Worm (Caenorhabditis elegans): ENCODE data around the gene coq-2.

Gene coq-2

ce11 chrIII:6951435-6951834 is 15.7 kb downstream of the coq-2 start (continued):
- TF ChIP-seq efl-1 (optimal IDR thresholded peaks at IDR 0.05) (peak in 1 of 2 experiments; percentile 25), efl-1 (GFP tag; optimal IDR thresholded peaks at IDR 0.05 in 1 of 2) (peak; percentile 11 to 48), egl-27 (tag; optimal IDR thresholded peaks at IDR 0.05) (no peak), lir-3 (tag; optimal IDR thresholded peaks at IDR 0.05; ENCODE audit: poor library complexity) (no peak), F16B12.6 (tag; optimal IDR thresholded peaks at IDR 0.05) (no peak), egl-13 (tag; optimal IDR thresholded peaks at IDR 0.05) (no peak), nhr-84 (tag; optimal IDR thresholded peaks at IDR 0.05) (no peak), C04F5.9 (tag; optimal IDR thresholded peaks at IDR 0.05) (no peak), vab-15 (tag; optimal IDR thresholded peaks at IDR 0.05) (no peak), Y116A8C.19 (tag; optimal IDR thresholded peaks at IDR 0.05; ENCODE audit: borderline replicate concordance) (no peak), swsn-7 (tag; optimal IDR thresholded peaks at IDR 0.05) (no peak), ceh-90 (tag; optimal IDR thresholded peaks at IDR 0.05) (no peak)

DNA sequence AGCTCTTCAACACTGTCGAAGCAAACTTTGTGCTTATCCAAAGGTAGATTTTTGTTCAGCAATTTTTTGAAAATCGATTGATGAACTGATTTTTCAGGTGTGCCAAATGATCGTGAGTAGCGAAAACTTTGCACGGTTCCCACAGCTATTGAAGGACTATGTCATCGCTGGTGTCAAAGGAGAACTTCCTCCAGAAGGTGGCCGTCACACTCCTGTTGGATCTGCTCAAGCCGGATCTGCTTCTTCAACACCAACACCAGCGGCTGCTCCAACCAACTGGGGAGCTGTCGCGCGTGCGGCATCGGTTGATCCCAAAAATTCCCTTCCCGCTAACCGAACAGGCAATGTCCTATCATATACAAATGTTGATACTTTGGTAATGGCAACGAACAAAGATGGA is 17.6 kb downstream of the coq-2 start:
- TF ChIP-seq efl-1 (optimal IDR thresholded peaks at IDR 0.05), result no peak
- TF ChIP-seq efl-1 (GFP tag; optimal IDR thresholded peaks at IDR 0.05 in 1 of 2), result peak in 1 of 2 experiments; percentile 51
- TF ChIP-seq rnt-1 (tag; optimal IDR thresholded peaks at IDR 0.05), result no peak

DNA sequence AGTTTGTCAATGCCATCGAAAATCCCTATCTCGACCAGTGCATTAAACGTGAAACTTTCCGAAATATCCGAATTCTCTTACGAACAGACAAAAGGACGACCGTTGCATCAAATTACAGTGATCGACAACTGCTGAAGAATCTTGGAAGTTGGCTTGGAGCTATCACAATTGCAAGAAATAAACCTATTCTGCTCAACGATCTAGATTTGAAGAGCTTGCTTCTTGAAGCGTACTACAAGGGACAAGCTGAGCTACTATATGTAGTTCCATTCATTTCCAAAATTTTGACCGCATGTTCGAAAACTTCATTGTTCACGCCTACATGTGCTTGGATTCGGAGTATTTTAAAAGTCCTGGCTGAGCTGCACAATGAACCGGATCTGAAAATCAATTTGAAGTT is 18.2 kb downstream of the coq-2 start:
- no peak for TF ChIP-seq tlp-1 (tag; optimal IDR thresholded peaks at IDR 0.05)
- TF ChIP-seq efl-1 (optimal IDR thresholded peaks at IDR 0.05), result no peak
- peak in 1 of 2 experiments; percentile 72 for TF ChIP-seq efl-1 (GFP tag; optimal IDR thresholded peaks at IDR 0.05 in 1 of 2)

- no peak for TF ChIP-seq efl-1 (optimal IDR thresholded peaks at IDR 0.05)
- peak in 1 of 2 experiments; percentile 41 for TF ChIP-seq efl-1 (GFP tag; optimal IDR thresholded peaks at IDR 0.05 in 1 of 2)
- no peak for TF ChIP-seq snu-23 (GFP tag; optimal IDR thresholded peaks at IDR 0.05)
Observed at ce11 chrIII:6955766-6956165, 20.0 kb downstream of the coq-2 start.

DNA sequence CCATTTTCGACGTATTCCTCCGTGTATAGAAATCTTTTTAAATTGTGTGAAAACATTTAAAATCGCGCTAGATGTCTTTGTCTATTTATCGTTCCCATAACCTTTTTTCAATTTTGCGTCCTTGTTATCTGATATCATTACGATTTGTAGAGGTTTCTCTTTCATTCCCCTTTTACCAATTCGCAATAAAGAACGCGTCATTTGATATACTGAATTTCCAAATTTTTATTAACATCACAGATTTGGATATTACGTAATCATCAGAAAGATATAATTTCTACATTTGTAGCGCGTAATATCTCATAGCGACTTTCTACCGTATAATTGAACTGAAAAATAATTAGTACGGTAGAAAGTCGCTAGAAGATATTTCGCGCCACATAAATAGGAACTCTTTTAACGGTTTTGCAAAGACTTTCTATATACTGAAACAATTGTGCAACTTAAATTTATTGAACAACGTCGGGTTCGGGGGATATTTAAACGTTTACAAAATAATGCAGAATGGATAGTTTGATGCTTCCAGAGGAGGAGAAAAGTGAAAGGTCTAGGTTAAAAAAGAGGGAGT is 23.0 kb downstream of the coq-2 start:
- TF ChIP-seq nhr-71 (tag; optimal IDR thresholded peaks at IDR 0.05), result no peak
- no peak for TF ChIP-seq aha-1 (tag; optimal IDR thresholded peaks at IDR 0.05)
- no peak for TF ChIP-seq zip-4 (GFP tag; optimal IDR thresholded peaks at IDR 0.05)
- no peak for TF ChIP-seq fkh-8 (tag; optimal IDR thresholded peaks at IDR 0.05)
- no peak for TF ChIP-seq nhr-20 (tag; optimal IDR thresholded peaks at IDR 0.05)
- TF ChIP-seq aly-2 (tag; optimal IDR thresholded peaks at IDR 0.05), result peak; percentile 51

ce11 chrIII:6961167-6961566 is 25.4 kb downstream of the coq-2 start:
- TF ChIP-seq dsc-1 (tag; optimal IDR thresholded peaks at IDR 0.05) (no peak), skn-1 (tag; optimal IDR thresholded peaks at IDR 0.05) (peak; percentile 91), pqm-1 (tag; optimal IDR thresholded peaks at IDR 0.05) (no peak), tlp-1 (tag; optimal IDR thresholded peaks at IDR 0.05) (no peak), isw-1 (GFP tag; IDR thresholded peaks at IDR 0.05) (0 out of 2 replicates have a peak, but pooled peaks have one; percentile 10), mef-2 (tag; optimal IDR thresholded peaks at IDR 0.05) (no peak), snu-23 (GFP tag; optimal IDR thresholded peaks at IDR 0.05) (peak; percentile 49), grh-1 (GFP tag; IDR thresholded peaks at IDR 0.05) (no peak), ceh-90 (tag; optimal IDR thresholded peaks at IDR 0.05) (no peak), mdl-1 (tag; optimal IDR thresholded peaks at IDR 0.05) (peak in 1 of 2 experiments; percentile 31), nhr-85 (tag) (no peak), egl-27 (tag; optimal IDR thresholded peaks at IDR 0.05) (no peak), F16B12.6 (tag; optimal IDR thresholded peaks at IDR 0.05) (peak; percentile 90), aha-1 (tag; optimal IDR thresholded peaks at IDR 0.05) (no peak), unc-98 (GFP tag; IDR thresholded peaks at IDR 0.05) (no peak), Y116A8C.19 (tag; optimal IDR thresholded peaks at IDR 0.05; ENCODE audit: borderline replicate concordance) (no peak), zip-4 (GFP tag; optimal IDR thresholded peaks at IDR 0.05) (no peak), dpl-1 (GFP tag; optimal IDR thresholded peaks at IDR 0.05) (peak; percentile 52 to 78 (median 69)), nhr-11 (tag; optimal IDR thresholded peaks at IDR 0.05) (no peak), nhr-28 (tag; optimal IDR thresholded peaks at IDR 0.05) (no peak), efl-3 (GFP tag; optimal IDR thresholded peaks at IDR 0.05) (no peak), fkh-10 (GFP tag; optimal IDR thresholded peaks at IDR 0.05) (peak; percentile 0), nhr-47 (tag; optimal IDR thresholded peaks at IDR 0.05) (peak; percentile 4), nhr-71 (tag; optimal IDR thresholded peaks at IDR 0.05) (peak; percentile 34), nhr-77 (tag; optimal IDR thresholded peaks at IDR 0.05) (no peak), elt-2 (tag; optimal IDR thresholded peaks at IDR 0.05) (no peak), zag-1 (tag; optimal IDR thresholded peaks at IDR 0.05) (no peak), snpc-4 (tag; optimal IDR thresholded peaks at IDR 0.05) (no peak), unc-86 (tag; optimal IDR thresholded peaks at IDR 0.05) (no peak), ces-1 (GFP tag; optimal IDR thresholded peaks at IDR 0.05) (no peak)

Data from whole organism, L1 larva.